Worm (Caenorhabditis elegans) whole organism, early embryonic: ENCODE results near the gene lpr-3.

ENCODE experiments used
- aly-1 ChIP-seq: sonication (generic microtip); optimal IDR thresholded peaks from 2 replicates; lab custom pipeline; 2016; ENCODE audit warnings: missing genetic modification characterization, missing compliant biosample characterization
- ama-1 ChIP-seq: fragments of 150-350 bp; optimal IDR thresholded peaks from 2 replicates; lab custom pipeline; 2014
- ceh-36 ChIP-seq: sonication (generic microtip); optimal IDR thresholded peaks from 2 replicates; lab custom pipeline; 2016; ENCODE audit warnings: missing genetic modification characterization, inconsistent platforms, missing compliant biosample characterization
- flt-1 ChIP-seq: fragments of 200-800 bp; sonication (Bioruptor generic); IDR thresholded peaks from 2 replicates; pipeline ENCODE4 v1.3.6; 2022; ENCODE audit warnings: missing genetic modification characterization, missing compliant biosample characterization
- hmbx-1 ChIP-seq: sonication (generic microtip); optimal IDR thresholded peaks from 2 replicates; lab custom pipeline; 2016; ENCODE audit warnings: mild to moderate bottlenecking, missing genetic modification characterization, missing compliant biosample characterization
- sea-1 ChIP-seq: fragments of 200-800 bp; sonication (Bioruptor generic); conservative IDR thresholded peaks from 2 replicates; pipeline ENCODE4 v1.3.6; 2022; ENCODE audit warnings: missing genetic modification characterization, missing compliant biosample characterization
- tbx-11 ChIP-seq: fragments of 200-800 bp; sonication (Bioruptor generic); IDR thresholded peaks from 2 replicates; pipeline ENCODE4 v1.3.6; 2022; ENCODE audit warnings: missing genetic modification characterization, missing compliant biosample characterization
- tbx-37 ChIP-seq: fragments of 200-800 bp; sonication (Bioruptor generic); conservative IDR thresholded peaks from 2 replicates; pipeline ENCODE4 v1.3.6; 2022; ENCODE audit warnings: missing genetic modification reagents, missing genetic modification characterization, missing compliant biosample characterization

DNA sequence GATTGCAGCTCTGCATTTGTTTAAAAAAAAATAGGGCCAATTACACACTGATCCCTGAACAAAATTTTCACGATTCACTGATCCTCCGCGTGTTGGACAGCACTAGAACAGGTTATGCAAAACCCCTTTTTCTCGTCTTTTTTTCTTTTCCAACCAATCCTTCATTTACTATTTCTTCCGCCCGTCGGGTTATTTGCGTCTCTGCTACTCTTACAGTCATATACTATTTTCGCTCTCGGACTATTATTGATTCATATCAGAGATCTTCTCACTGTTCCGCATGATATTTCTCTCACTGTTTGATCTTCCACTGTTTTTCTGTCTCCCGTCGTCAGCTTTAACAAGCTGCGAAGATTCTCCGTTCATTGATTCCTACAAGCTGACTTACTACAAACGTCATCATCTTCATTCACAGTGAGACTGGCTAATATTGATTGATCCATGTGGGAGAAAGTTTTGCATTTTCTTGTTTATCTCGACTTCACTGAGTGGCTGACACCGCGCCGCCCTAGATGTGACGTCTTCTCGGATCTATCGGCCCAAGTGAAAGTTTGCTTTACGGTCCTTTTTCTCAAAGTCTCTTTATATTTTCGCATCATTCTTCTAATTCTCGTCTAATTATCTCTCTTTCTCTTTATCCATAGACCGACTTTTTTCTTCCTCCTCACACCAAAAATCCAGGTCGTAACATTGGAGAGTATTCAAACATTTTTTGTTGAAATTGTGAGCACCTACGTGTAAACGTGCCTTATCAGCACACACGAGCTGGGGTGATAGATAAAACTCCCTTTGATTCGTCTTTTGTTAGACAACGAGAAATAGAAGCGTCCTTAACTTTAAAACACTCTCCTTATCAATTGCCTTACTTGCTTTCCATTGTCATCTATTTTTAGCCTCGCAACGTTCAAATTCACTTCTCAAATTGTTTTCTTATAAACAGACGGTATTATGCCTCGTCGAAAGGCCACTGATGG lies 20.8 kb upstream of the lpr-3 start:
- no peak for TF ChIP-seq hmbx-1 (tag; lab: Kevin White, UChicago)
- TF ChIP-seq ama-1 (lab: Kevin White, UChicago) = no peak
- no peak for TF ChIP-seq flt-1 (GFP tag; lab: Robert Waterston, UW)
- no peak for TF ChIP-seq tbx-37 (GFP tag; lab: Robert Waterston, UW)
- TF ChIP-seq ceh-36 (tag; lab: Kevin White, UChicago) = no peak
- TF ChIP-seq tbx-11 (GFP tag; lab: Robert Waterston, UW) = no peak
- no peak for TF ChIP-seq sea-1 (GFP tag; lab: Robert Waterston, UW)
- no peak for TF ChIP-seq aly-1 (tag; lab: Kevin White, UChicago)
